Fruit fly (Drosophila melanogaster) whole organism, pupa: ENCODE results near the gene CG9396.

Experiments used
- CG17806 ChIP-seq: fragments of 200-800 bp; sonication (Bioruptor generic); optimal IDR thresholded peaks from 2 replicates; lab custom pipeline; 2018; ENCODE audit warnings: missing biosample characterization, mild to moderate bottlenecking, missing genetic modification characterization, moderate library complexity
- CG8301 ChIP-seq: fragments of 200-800 bp; sonication (Bioruptor generic); optimal IDR thresholded peaks from 2 replicates; lab custom pipeline; 2018; ENCODE audit warnings: missing biosample characterization, mild to moderate bottlenecking, missing genetic modification characterization
- D1 ChIP-seq: fragments of 200-800 bp; sonication (Bioruptor generic); optimal IDR thresholded peaks from 2 replicates; lab custom pipeline; 2018; ENCODE audit warnings: missing biosample characterization, mild to moderate bottlenecking, missing genetic modification characterization, moderate library complexity
- EcR ChIP-seq: fragments of 200-800 bp; sonication (Bioruptor generic); optimal IDR thresholded peaks from 3 replicates; lab custom pipeline; 2019; ENCODE audit warnings: missing biosample characterization, missing genetic modification characterization, mild to moderate bottlenecking, moderate library complexity, missing genetic modification reagents
- Ets98B ChIP-seq: fragments of 200-800 bp; sonication (Bioruptor generic); IDR thresholded peaks from 2 replicates; pipeline ENCODE4 v1.3.6; 2022; ENCODE audit warnings: missing biosample characterization, missing genetic modification characterization
- Pif1A ChIP-seq: fragments of 200-800 bp; sonication (Bioruptor generic); optimal IDR thresholded peaks from 3 replicates; lab custom pipeline; 2016; ENCODE audit warnings: missing biosample characterization, missing genetic modification characterization
- fd96Ca ChIP-seq: fragments of 200-800 bp; sonication (Bioruptor generic); IDR thresholded peaks from 3 replicates; pipeline ENCODE4 v1.3.6; 2022; ENCODE audit warnings: missing biosample characterization, missing genetic modification characterization
- rn ChIP-seq: fragments of 200-800 bp; sonication (Bioruptor generic); IDR thresholded peaks from 2 replicates; pipeline ENCODE4 v1.3.6; 2022; ENCODE audit warnings: missing biosample characterization, missing genetic modification characterization

DNA sequence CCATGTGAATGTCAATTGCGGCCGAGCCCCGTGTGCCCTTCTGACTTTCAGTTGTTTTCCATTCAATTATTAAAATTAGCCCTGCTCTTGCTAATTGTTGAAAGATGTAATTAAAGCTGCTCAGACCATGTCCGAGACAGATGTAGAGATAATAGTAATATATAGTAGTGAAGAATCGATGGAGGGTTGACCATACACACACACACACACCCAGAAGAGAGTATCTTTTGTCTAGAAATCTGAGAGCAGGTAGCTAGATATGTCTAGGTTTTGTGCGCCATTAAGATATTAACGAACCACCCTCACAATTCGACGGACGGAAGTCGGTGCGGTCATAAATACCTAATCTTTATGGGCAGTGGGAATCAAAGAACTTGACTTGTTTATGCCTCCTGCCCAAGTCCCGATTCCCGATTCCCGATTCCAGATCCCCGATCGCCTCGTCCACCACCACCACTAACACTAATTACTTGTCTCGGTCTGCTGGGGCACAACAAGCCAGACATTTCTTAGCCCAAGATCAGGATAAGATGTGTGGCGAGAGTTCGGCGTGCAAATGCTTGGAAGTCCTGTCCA is 33.1 kb upstream of the CG9396 start:
- TF ChIP-seq fd96Ca (no peak), CG8301 (no peak), EcR (GFP tag; lab: Kevin White, UChicago) (no peak), Pif1A (GFP tag; lab: Kevin White, UChicago) (no peak), Ets98B (no peak), rn (no peak), D1 (tag; lab: Kevin White, UChicago) (no peak), CG17806 (tag; lab: Kevin White, UChicago) (no peak)
